Worm (Caenorhabditis elegans) whole organism, late embryonic: Measurements from ENCODE around the gene Y61A9LA.7.
"Not testable (repeated sequence)": the region's sequence is repeated elsewhere in the genome, so short reads cannot be mapped to it uniquely, and the experiment has no call there.

Experiments
- C08G9.2 ChIP-seq: sonication (generic microtip); optimal IDR thresholded peaks from 2 replicates; lab custom pipeline; 2016; ENCODE audit warnings: mild to moderate bottlenecking, missing genetic modification characterization, moderate library complexity, missing compliant biosample characterization
- C38D4.7 ChIP-seq: fragments of 200-800 bp; sonication (Bioruptor generic); optimal IDR thresholded peaks from 2 replicates; lab custom pipeline; 2018; ENCODE audit warnings: mild to moderate bottlenecking, missing genetic modification characterization, moderate library complexity, missing compliant biosample characterization
- K02D7.2 ChIP-seq: sonication (generic microtip); optimal IDR thresholded peaks from 2 replicates; lab custom pipeline; 2017; ENCODE audit warnings: mild to moderate bottlenecking, missing genetic modification characterization, missing compliant biosample characterization
- T23F11.4 ChIP-seq: fragments of 200-800 bp; sonication (Bioruptor generic); optimal IDR thresholded peaks from 2 replicates; lab custom pipeline; 2018; ENCODE audit warnings: mild to moderate bottlenecking, missing genetic modification characterization, missing compliant biosample characterization
- Y22D7AL.16 ChIP-seq: sonication (generic microtip); optimal IDR thresholded peaks from 2 replicates; lab custom pipeline; 2016; ENCODE audit warnings: missing genetic modification characterization, missing compliant biosample characterization
- ceh-2 ChIP-seq: sonication (generic microtip); optimal IDR thresholded peaks from 2 replicates; lab custom pipeline; 2016; ENCODE audit warnings: missing genotype, missing genetic modification characterization, missing compliant biosample characterization
- ceh-31 ChIP-seq: sonication (generic microtip); optimal IDR thresholded peaks from 2 replicates; lab custom pipeline; 2016; ENCODE audit warnings: missing genetic modification characterization, missing compliant biosample characterization
- ceh-48 ChIP-seq: sonication (generic microtip); optimal IDR thresholded peaks from 2 replicates; lab custom pipeline; 2016; ENCODE audit warnings: missing genetic modification characterization, inconsistent platforms, missing compliant biosample characterization
- dmd-4 ChIP-seq: sonication (generic microtip); optimal IDR thresholded peaks from 2 replicates; lab custom pipeline; 2016; ENCODE audit warnings: borderline replicate concordance, missing genetic modification characterization, missing compliant biosample characterization
- dve-1 ChIP-seq: sonication (generic microtip); optimal IDR thresholded peaks from 2 replicates; lab custom pipeline; 2017; ENCODE audit warnings: antibody characterized with exemption, mild to moderate bottlenecking, missing genetic modification characterization, missing compliant biosample characterization
- elt-2 ChIP-seq: sonication (generic microtip); optimal IDR thresholded peaks from 2 replicates; lab custom pipeline; 2016; ENCODE audit warnings: missing genetic modification reagents, missing genetic modification characterization, missing compliant biosample characterization
- ets-4 ChIP-seq: sonication (generic microtip); optimal IDR thresholded peaks from 2 replicates; lab custom pipeline; 2016; ENCODE audit warnings: missing genetic modification characterization, missing compliant biosample characterization
- eyg-1 ChIP-seq: sonication (generic microtip); optimal IDR thresholded peaks from 2 replicates; lab custom pipeline; 2016; ENCODE audit warnings: missing genotype, missing genetic modification characterization, missing compliant biosample characterization
- fax-1 ChIP-seq: sonication (generic microtip); optimal IDR thresholded peaks from 2 replicates; lab custom pipeline; 2016; ENCODE audit warnings: missing genotype, missing genetic modification characterization, missing compliant biosample characterization
- fkh-6 ChIP-seq: sonication (generic microtip); optimal IDR thresholded peaks from 2 replicates; lab custom pipeline; 2016; ENCODE audit warnings: missing genetic modification characterization, missing compliant biosample characterization
- gmeb-2 ChIP-seq: sonication (generic microtip); optimal IDR thresholded peaks from 2 replicates; lab custom pipeline; 2016; ENCODE audit warnings: missing genetic modification characterization, inconsistent platforms, missing compliant biosample characterization
- hlh-30 ChIP-seq: sonication (generic microtip); optimal IDR thresholded peaks from 2 replicates; lab custom pipeline; 2017; ENCODE audit warnings: antibody characterized with exemption, missing genetic modification characterization, missing compliant biosample characterization; ENCODE audit not compliant: insufficient read depth
- lim-6 ChIP-seq: sonication (generic microtip); optimal IDR thresholded peaks from 2 replicates; lab custom pipeline; 2016; ENCODE audit warnings: missing genetic modification characterization, missing compliant biosample characterization
- mec-3 ChIP-seq: sonication (generic microtip); optimal IDR thresholded peaks from 2 replicates; lab custom pipeline; 2016; ENCODE audit warnings: borderline replicate concordance, missing genetic modification characterization, missing compliant biosample characterization
- nfya-1 ChIP-seq: sonication (generic microtip); optimal IDR thresholded peaks from 2 replicates; lab custom pipeline; 2017; ENCODE audit warnings: missing genetic modification characterization, mild to moderate bottlenecking, missing compliant biosample characterization, antibody characterized with exemption, moderate library complexity
- nhr-232 ChIP-seq: sonication (generic microtip); optimal IDR thresholded peaks from 2 replicates; lab custom pipeline; 2016; ENCODE audit warnings: missing genetic modification characterization, missing compliant biosample characterization
- pat-9 ChIP-seq: fragments of 200-800 bp; sonication (Bioruptor generic); optimal IDR thresholded peaks from 2 replicates; lab custom pipeline; 2018; ENCODE audit warnings: mild to moderate bottlenecking, missing genetic modification characterization, moderate library complexity, missing compliant biosample characterization
- pax-1 ChIP-seq: fragments of 150-350 bp; optimal IDR thresholded peaks from 2 replicates; lab custom pipeline; 2014; ENCODE audit warnings: missing biosample characterization, missing genetic modification characterization
- pha-2 ChIP-seq: sonication (generic microtip); optimal IDR thresholded peaks from 2 replicates; lab custom pipeline; 2017; ENCODE audit warnings: mild to moderate bottlenecking, missing genetic modification characterization, missing compliant biosample characterization
- pha-4 ChIP-seq: fragments of 150-350 bp; optimal IDR thresholded peaks from 2 replicates; lab custom pipeline; 2018; ENCODE audit warnings: missing biosample characterization, missing genetic modification reagents, missing genetic modification characterization
- pqm-1 ChIP-seq: sonication (generic microtip); optimal IDR thresholded peaks from 2 replicates; lab custom pipeline; 2016; ENCODE audit warnings: missing genetic modification characterization, missing compliant biosample characterization
- pros-1 ChIP-seq: fragments of 150-350 bp; optimal IDR thresholded peaks from 2 replicates; lab custom pipeline; 2014; ENCODE audit warnings: missing biosample characterization, missing genetic modification reagents, missing genetic modification characterization
- sox-4 ChIP-seq: sonication (generic microtip); optimal IDR thresholded peaks from 2 replicates; lab custom pipeline; 2017; ENCODE audit warnings: mild to moderate bottlenecking, missing genetic modification characterization, inconsistent platforms, missing compliant biosample characterization
- syd-9 ChIP-seq: sonication (generic microtip); optimal IDR thresholded peaks from 2 replicates; lab custom pipeline; 2016; ENCODE audit warnings: mild to moderate bottlenecking, missing genetic modification characterization, moderate library complexity, missing compliant biosample characterization
- tbx-2 ChIP-seq: sonication (generic microtip); optimal IDR thresholded peaks from 2 replicates; lab custom pipeline; 2016; ENCODE audit warnings: missing genetic modification characterization, missing compliant biosample characterization
- unc-42 ChIP-seq: sonication (generic microtip); optimal IDR thresholded peaks from 2 replicates; lab custom pipeline; 2016; ENCODE audit warnings: missing genotype, missing genetic modification characterization, missing compliant biosample characterization
- zip-5 ChIP-seq: sonication (generic microtip); optimal IDR thresholded peaks from 2 replicates; lab custom pipeline; 2016; ENCODE audit warnings: missing genetic modification characterization, missing compliant biosample characterization
- ztf-16 ChIP-seq: sonication (generic microtip); optimal IDR thresholded peaks from 2 replicates; lab custom pipeline; 2017; ENCODE audit warnings: missing genetic modification characterization, missing compliant biosample characterization

The Y61A9LA.7 gene

DNA sequence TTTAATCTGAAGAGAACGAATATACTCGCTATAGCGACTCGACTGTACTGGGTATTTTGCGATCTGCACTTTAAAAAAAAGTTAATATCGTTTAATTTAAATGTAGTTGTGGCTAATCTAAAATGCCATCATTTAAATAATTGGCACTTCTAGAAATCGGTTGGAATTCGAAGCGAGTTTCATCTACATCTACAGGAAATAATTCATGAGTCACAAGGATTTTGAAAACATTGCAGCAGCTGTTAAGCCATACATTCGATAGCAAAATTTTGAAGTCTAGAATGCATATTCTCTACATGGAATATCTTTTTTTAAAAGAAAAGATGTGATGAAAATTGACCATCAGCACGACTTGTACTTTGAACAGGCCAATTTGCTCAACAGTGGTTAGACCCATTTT, 21.0 kb upstream of the Y61A9LA.7 start:
- TF ChIP-seq dve-1 (tag; lab: Kevin White, UChicago) (no peak), pax-1 (tag; lab: Kevin White, UChicago) (no peak), elt-2 (tag; lab: Kevin White, UChicago) (no peak), pqm-1 (tag; lab: Kevin White, UChicago) (no peak), C08G9.2 (tag; lab: Kevin White, UChicago) (no peak), pha-2 (no peak), gmeb-2 (tag; lab: Kevin White, UChicago) (no peak), sox-4 (tag; lab: Kevin White, UChicago) (no peak), syd-9 (no peak), pros-1 (tag; lab: Kevin White, UChicago) (no peak), C38D4.7 (GFP tag; lab: Kevin White, UChicago) (no peak), Y22D7AL.16 (tag; lab: Kevin White, UChicago) (no peak), ets-4 (tag; lab: Kevin White, UChicago) (no peak), lim-6 (tag; lab: Kevin White, UChicago) (no peak), tbx-2 (tag; lab: Kevin White, UChicago) (no peak)
- TF ChIP-seq, all 69 proteins: peak for 0

DNA sequence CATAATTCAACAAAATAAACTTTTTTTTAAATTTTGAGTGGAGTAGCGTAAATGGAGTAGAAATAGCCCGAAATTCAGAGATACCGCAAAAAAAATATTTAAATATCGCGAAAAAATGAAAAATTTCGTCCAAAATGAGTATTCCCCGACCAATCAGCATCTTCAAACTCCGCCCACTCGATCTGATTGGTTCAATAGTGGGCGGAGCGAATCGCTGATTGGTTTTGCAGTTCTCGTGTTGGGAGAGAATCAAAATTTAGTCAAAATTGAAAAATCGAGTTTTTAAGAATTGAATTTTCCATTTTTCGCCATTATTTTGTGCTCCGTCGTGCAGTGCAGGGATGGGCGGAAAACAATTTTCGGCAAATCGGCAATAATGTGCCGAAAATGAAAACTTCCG, 15.9 kb upstream of the Y61A9LA.7 start:
- TF ChIP-seq nfya-1 (tag; lab: Kevin White, UChicago) (peak; percentile 92), ceh-2 (tag; lab: Kevin White, UChicago) (no peak), eyg-1 (tag; lab: Kevin White, UChicago) (no peak)

DNA sequence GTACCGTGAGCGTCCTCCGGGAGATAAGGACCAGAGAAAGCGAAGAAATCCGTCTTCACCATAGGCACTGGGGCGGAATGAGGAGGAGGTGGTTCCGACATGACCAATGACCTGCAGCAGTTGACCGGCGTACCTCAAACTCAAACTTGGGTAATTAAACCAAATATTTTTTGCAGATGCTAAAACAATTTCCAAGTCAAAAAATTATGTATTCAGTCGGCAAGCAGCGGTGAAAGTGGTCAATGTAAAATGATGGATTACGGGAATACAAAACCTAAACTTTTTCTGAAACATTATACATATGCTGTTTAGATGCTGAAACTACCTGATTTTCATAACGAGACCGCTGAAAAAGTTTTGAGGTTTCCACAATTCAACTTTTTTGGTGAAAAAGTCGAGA, 14.2 kb upstream of the Y61A9LA.7 start, which contains the start of gene hpo-39:
Gene hpo-39, minus strand, starts transcription at position 101 of the 400 bp plus-strand sequence.
- not testable (repeated sequence) for TF ChIP-seq ceh-48; pat-9 (tag; lab: Kevin White, UChicago); K02D7.2 (tag; lab: Kevin White, UChicago)

DNA sequence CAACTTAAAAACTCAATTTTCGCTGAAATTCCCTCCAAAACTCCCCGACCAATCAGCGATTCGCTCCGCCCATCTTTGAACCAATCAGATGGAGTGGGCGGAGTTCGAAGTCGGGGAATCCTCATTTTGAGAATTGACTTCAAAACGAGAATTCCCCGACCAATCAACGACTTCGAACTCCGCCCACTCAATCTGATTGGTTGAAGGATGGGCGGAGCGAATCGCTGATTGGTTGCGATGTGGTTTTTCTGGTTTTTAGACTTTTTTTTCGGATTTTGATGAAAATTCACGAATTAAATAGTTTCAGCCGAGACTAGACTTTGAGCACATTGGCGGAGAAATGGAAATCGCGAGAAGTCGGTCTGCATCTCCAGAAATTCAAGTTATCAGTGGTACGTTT, 12.4 kb upstream of the Y61A9LA.7 start:
- TF ChIP-seq nfya-1 (tag; lab: Kevin White, UChicago) (peak; percentile 98), pha-4 (tag; lab: Kevin White, UChicago) (no peak), K02D7.2 (tag; lab: Kevin White, UChicago) (no peak), mec-3 (tag; lab: Kevin White, UChicago) (no peak), T23F11.4 (GFP tag; lab: Kevin White, UChicago) (no peak), ceh-31 (no peak), zip-5 (tag; lab: Kevin White, UChicago) (no peak)
- TF ChIP-seq, all 69 proteins: peak for 1

DNA sequence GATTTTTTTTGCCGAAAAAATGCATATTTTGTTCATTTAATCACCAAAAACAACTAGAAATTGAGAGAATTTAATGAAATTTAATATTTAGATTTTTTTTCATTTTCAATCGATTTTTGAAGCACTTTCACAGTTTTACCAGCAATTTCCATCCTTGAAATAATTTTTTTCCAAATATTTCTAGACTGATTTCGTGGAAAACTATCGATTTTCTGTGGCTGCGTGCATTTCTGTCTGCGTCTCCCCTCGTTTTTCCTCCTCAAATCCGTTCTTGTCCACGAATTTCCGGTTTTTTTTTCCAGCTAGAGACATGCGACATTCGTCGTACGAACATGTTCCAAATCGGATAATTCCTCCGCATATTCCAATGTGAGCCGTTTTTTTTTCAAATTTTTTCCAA, 11.2 kb upstream of the Y61A9LA.7 start, which contains the start of gene Y61A9LA.3:
Gene Y61A9LA.3, plus strand, starts transcription at position 301 of the 400 bp plus-strand sequence.
- TF ChIP-seq zip-5 (tag; lab: Kevin White, UChicago) (no peak), ceh-31 (no peak), nhr-232 (tag; lab: Kevin White, UChicago) (no peak), ztf-16 (tag; lab: Kevin White, UChicago) (no peak), fax-1 (tag; lab: Kevin White, UChicago) (no peak)

DNA sequence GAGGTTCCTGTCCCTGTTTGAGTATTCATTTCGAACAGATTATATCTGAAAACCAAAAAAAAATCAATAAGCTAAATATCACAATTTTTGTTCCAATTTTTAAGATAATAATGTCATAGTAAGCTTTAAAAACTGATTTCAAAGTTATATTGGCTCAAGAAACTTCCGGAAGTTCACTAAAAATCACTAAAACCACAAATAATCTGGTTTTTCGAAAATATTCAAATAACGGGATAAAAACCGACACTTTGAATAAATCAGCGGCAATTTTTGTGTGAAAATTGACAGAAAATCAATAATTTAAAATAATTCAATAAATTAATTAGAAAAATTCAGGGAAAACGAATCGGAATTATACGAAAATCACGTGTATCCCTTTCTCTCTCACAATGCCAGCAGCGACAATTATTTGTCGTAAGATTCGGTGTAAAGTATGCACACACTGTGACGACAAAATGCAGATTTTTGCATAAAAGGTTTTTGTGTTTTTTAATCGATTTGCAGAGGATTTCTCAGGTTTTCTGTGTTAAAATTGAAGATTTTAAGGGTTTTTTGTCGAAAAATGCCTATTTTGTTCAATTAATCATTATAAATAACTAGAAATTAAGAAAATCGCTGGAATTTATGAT, 10.5 kb upstream of the Y61A9LA.7 start, which contains the start of gene sut-2:
Gene sut-2, minus strand, starts transcription at position 51 of the 629 bp plus-strand sequence.
- no peak for TF ChIP-seq pros-1 (tag; lab: Kevin White, UChicago)
- peak; percentile 26 for TF ChIP-seq unc-42 (tag; lab: Kevin White, UChicago)
- no peak for TF ChIP-seq sox-4 (tag; lab: Kevin White, UChicago)
- TF ChIP-seq dmd-4 (tag; lab: Kevin White, UChicago), result no peak
- no peak for TF ChIP-seq pat-9 (tag; lab: Kevin White, UChicago)
- peak; percentile 37 for TF ChIP-seq ceh-48
- peak; percentile 21 for TF ChIP-seq nfya-1 (tag; lab: Kevin White, UChicago)
- peak; percentile 31 for TF ChIP-seq hlh-30 (tag; lab: Kevin White, UChicago)
- no peak for TF ChIP-seq fkh-6 (tag; lab: Kevin White, UChicago)
- no peak for TF ChIP-seq T23F11.4 (GFP tag; lab: Kevin White, UChicago)
- TF ChIP-seq, all 69 proteins: peak for 4
